Worm (Caenorhabditis elegans) whole organism, young adult: ENCODE results near the gene C56C10.6.
A peak's percentile ranks its signal among the peaks of the same experiment; 100 is the strongest.
"Not testable (repeated sequence)": the region's sequence is repeated elsewhere in the genome, so short reads cannot be mapped to it uniquely, and the experiment has no call there.

Source experiments
- B0019.2 ChIP-seq: fragments of 200-800 bp; sonication (Bioruptor generic); conservative IDR thresholded peaks from 2 replicates; pipeline ENCODE4 v1.3.6; 2022; ENCODE audit warnings: missing genetic modification reagents, missing genetic modification characterization, missing compliant biosample characterization
- B0261.1 ChIP-seq: sonication (generic microtip); optimal IDR thresholded peaks from 2 replicates; lab custom pipeline; 2016; ENCODE audit warnings: mild to moderate bottlenecking, missing genetic modification characterization, moderate library complexity, missing compliant biosample characterization
- F23B12.7 ChIP-seq: sonication (generic microtip); optimal IDR thresholded peaks from 2 replicates; lab custom pipeline; 2017; ENCODE audit warnings: missing genetic modification characterization, mild to moderate bottlenecking, missing compliant biosample characterization, antibody characterized with exemption, moderate library complexity; ENCODE audit not compliant: insufficient read depth
- K11D2.4 ChIP-seq: fragments of 200-800 bp; sonication (Bioruptor generic); IDR thresholded peaks from 2 replicates; pipeline ENCODE4 v1.3.6; 2022; ENCODE audit warnings: missing genetic modification reagents, missing genetic modification characterization, missing compliant biosample characterization
- K12H6.12 ChIP-seq: fragments of 200-800 bp; sonication (Bioruptor generic); optimal IDR thresholded peaks from 2 replicates; lab custom pipeline; 2018; ENCODE audit warnings: mild to moderate bottlenecking, missing genetic modification characterization, missing compliant biosample characterization
- Y56A3A.18 ChIP-seq: fragments of 200-800 bp; sonication (Bioruptor generic); IDR thresholded peaks from 2 replicates; pipeline ENCODE4 v1.3.6; 2022; ENCODE audit warnings: missing genetic modification reagents, missing genetic modification characterization, missing compliant biosample characterization
- Y67H2A.10 ChIP-seq: fragments of 200-800 bp; sonication (Bioruptor generic); conservative IDR thresholded peaks from 2 replicates; pipeline ENCODE4 v1.3.6; 2022; ENCODE audit warnings: missing genetic modification reagents, missing genetic modification characterization, missing compliant biosample characterization
- akir-1 ChIP-seq: fragments of 200-800 bp; sonication (Bioruptor generic); optimal IDR thresholded peaks from 2 replicates; lab custom pipeline; 2018; ENCODE audit warnings: mild to moderate bottlenecking, missing genetic modification characterization, moderate library complexity, missing compliant biosample characterization
- atf-7 ChIP-seq: sonication (generic microtip); optimal IDR thresholded peaks from 2 replicates; lab custom pipeline; 2017; ENCODE audit warnings: mild to moderate bottlenecking, missing genetic modification characterization, missing compliant biosample characterization
- ceh-40 ChIP-seq: fragments of 200-800 bp; sonication (Bioruptor generic); IDR thresholded peaks from 2 replicates; pipeline ENCODE4 v1.3.6; 2022; ENCODE audit warnings: missing genetic modification characterization, missing compliant biosample characterization
- ceh-91 ChIP-seq: fragments of 200-800 bp; sonication (Bioruptor generic); IDR thresholded peaks from 2 replicates; pipeline ENCODE4 v1.3.6; 2022; ENCODE audit warnings: missing genetic modification reagents, missing genetic modification characterization, missing compliant biosample characterization
- dpff-1 ChIP-seq: sonication (generic microtip); optimal IDR thresholded peaks from 2 replicates; lab custom pipeline; 2017; ENCODE audit warnings: mild to moderate bottlenecking, missing genetic modification characterization, missing compliant biosample characterization
- dpl-1 ChIP-seq: fragments of 150-350 bp; optimal IDR thresholded peaks from 2 replicates; lab custom pipeline; 2014; ENCODE audit warnings: missing biosample characterization, missing genetic modification reagents, missing genetic modification characterization
- ekl-4 ChIP-seq: fragments of 200-800 bp; sonication (Bioruptor generic); IDR thresholded peaks from 2 replicates; pipeline ENCODE4 v1.3.6; 2022; ENCODE audit warnings: missing genetic modification reagents, missing genetic modification characterization, missing compliant biosample characterization
- ets-4 ChIP-seq: fragments of 200-800 bp; sonication (Bioruptor generic); optimal IDR thresholded peaks from 2 replicates; lab custom pipeline; 2018; ENCODE audit warnings: mild to moderate bottlenecking, missing genetic modification characterization, missing compliant biosample characterization
- him-1 ChIP-seq: sonication (generic microtip); optimal IDR thresholded peaks from 2 replicates; lab custom pipeline; 2016; ENCODE audit warnings: missing genotype, missing genetic modification reagents, missing genetic modification characterization, missing compliant biosample characterization
- hmg-20 ChIP-seq: fragments of 200-800 bp; sonication (Bioruptor generic); IDR thresholded peaks from 2 replicates; pipeline ENCODE4 v1.3.6; 2022; ENCODE audit warnings: missing genetic modification reagents, missing genetic modification characterization, missing compliant biosample characterization
- hsf-1 ChIP-seq: fragments of 200-800 bp; sonication (Bioruptor generic); IDR thresholded peaks from 2 replicates; pipeline ENCODE4 v1.3.6; 2022; ENCODE audit warnings: missing genetic modification reagents, missing genetic modification characterization, missing compliant biosample characterization
- let-526 ChIP-seq: fragments of 200-800 bp; sonication (Bioruptor generic); IDR thresholded peaks from 2 replicates; pipeline ENCODE4 v1.3.6; 2022; ENCODE audit warnings: missing genetic modification reagents, missing genetic modification characterization, missing compliant biosample characterization
- lin-54 ChIP-seq: fragments of 200-800 bp; sonication (Bioruptor generic); optimal IDR thresholded peaks from 2 replicates; lab custom pipeline; 2018; ENCODE audit warnings: mild to moderate bottlenecking, missing genetic modification characterization, missing compliant biosample characterization
- lir-1 ChIP-seq: fragments of 200-800 bp; sonication (Bioruptor generic); conservative IDR thresholded peaks from 2 replicates; pipeline ENCODE4 v1.3.6; 2022; ENCODE audit warnings: missing genetic modification reagents, missing genetic modification characterization, missing compliant biosample characterization
- lsl-1 ChIP-seq: fragments of 200-800 bp; sonication (Bioruptor generic); optimal IDR thresholded peaks from 2 replicates; lab custom pipeline; 2018; ENCODE audit warnings: mild to moderate bottlenecking, missing genetic modification characterization, moderate library complexity, missing compliant biosample characterization
- madf-6 ChIP-seq: fragments of 200-800 bp; sonication (Bioruptor generic); IDR thresholded peaks from 2 replicates; pipeline ENCODE4 v1.3.6; 2022; ENCODE audit warnings: missing genetic modification reagents, missing genetic modification characterization, missing compliant biosample characterization
- madf-8 ChIP-seq: fragments of 200-800 bp; sonication (Bioruptor generic); conservative IDR thresholded peaks from 2 replicates; pipeline ENCODE4 v1.3.6; 2022; ENCODE audit warnings: missing genetic modification reagents, missing genetic modification characterization, missing compliant biosample characterization
- nfya-2 ChIP-seq: fragments of 200-800 bp; sonication (Bioruptor generic); IDR thresholded peaks from 2 replicates; pipeline ENCODE4 v1.3.6; 2022; ENCODE audit warnings: missing genetic modification reagents, missing genetic modification characterization, missing compliant biosample characterization
- nhr-179 ChIP-seq: sonication (generic microtip); optimal IDR thresholded peaks from 2 replicates; lab custom pipeline; 2016; ENCODE audit warnings: mild to moderate bottlenecking, missing genetic modification characterization, missing compliant biosample characterization
- nhr-80 ChIP-seq: sonication (generic microtip); optimal IDR thresholded peaks from 2 replicates; lab custom pipeline; 2016; ENCODE audit warnings: missing genetic modification characterization, missing compliant biosample characterization
- nhr-90 ChIP-seq: sonication (generic microtip); optimal IDR thresholded peaks from 2 replicates; lab custom pipeline; 2016; ENCODE audit warnings: missing genotype, mild to moderate bottlenecking, missing genetic modification characterization, missing compliant biosample characterization
- pbrm-1 ChIP-seq: fragments of 200-800 bp; sonication (Bioruptor generic); IDR thresholded peaks from 2 replicates; pipeline ENCODE4 v1.3.6; 2022; ENCODE audit warnings: missing genetic modification reagents, missing genetic modification characterization, missing compliant biosample characterization
- pha-4 ChIP-seq: fragments of 150-350 bp; sonication (generic microtip); optimal IDR thresholded peaks from 2 replicates; lab custom pipeline; 2014; ENCODE audit warnings: missing biosample characterization, missing genetic modification reagents, missing genetic modification characterization
- rcor-1 ChIP-seq: fragments of 200-800 bp; sonication (Bioruptor generic); IDR thresholded peaks from 2 replicates; pipeline ENCODE4 v1.3.6; 2022; ENCODE audit warnings: missing genetic modification reagents, missing genetic modification characterization, missing compliant biosample characterization
- repo-1 ChIP-seq: sonication (generic microtip); optimal IDR thresholded peaks from 2 replicates; lab custom pipeline; 2017; ENCODE audit warnings: mild to moderate bottlenecking, missing genetic modification characterization, missing compliant biosample characterization
- snpc-1.3 ChIP-seq: sonication (generic microtip); optimal IDR thresholded peaks from 2 replicates; lab custom pipeline; 2017; ENCODE audit warnings: missing genetic modification characterization, mild to moderate bottlenecking, missing compliant biosample characterization, antibody characterized with exemption, moderate library complexity, missing genotype, missing genetic modification reagents; ENCODE audit not compliant: insufficient read depth
- somi-1 ChIP-seq: fragments of 200-800 bp; sonication (Bioruptor generic); optimal IDR thresholded peaks from 2 replicates; lab custom pipeline; 2018; ENCODE audit warnings: mild to moderate bottlenecking, missing genetic modification characterization, missing compliant biosample characterization
- unc-130 ChIP-seq: sonication (generic microtip); optimal IDR thresholded peaks from 2 replicates; lab custom pipeline; 2016; ENCODE audit warnings: missing genetic modification reagents, missing genetic modification characterization, missing compliant biosample characterization
- unc-62 ChIP-seq: fragments of 150-350 bp; optimal IDR thresholded peaks from 2 replicates; lab custom pipeline; 2014; ENCODE audit warnings: missing biosample characterization, missing genetic modification reagents, missing genetic modification characterization
- ztf-22 ChIP-seq: fragments of 200-800 bp; sonication (Bioruptor generic); optimal IDR thresholded peaks from 2 replicates; lab custom pipeline; 2018; ENCODE audit warnings: mild to moderate bottlenecking, missing genetic modification characterization, moderate library complexity, missing compliant biosample characterization
- ztf-25 ChIP-seq: fragments of 200-800 bp; sonication (Bioruptor generic); IDR thresholded peaks from 2 replicates; pipeline ENCODE4 v1.3.6; 2022; ENCODE audit warnings: missing genetic modification reagents, missing genetic modification characterization, missing compliant biosample characterization

C56C10.6 gene

DNA sequence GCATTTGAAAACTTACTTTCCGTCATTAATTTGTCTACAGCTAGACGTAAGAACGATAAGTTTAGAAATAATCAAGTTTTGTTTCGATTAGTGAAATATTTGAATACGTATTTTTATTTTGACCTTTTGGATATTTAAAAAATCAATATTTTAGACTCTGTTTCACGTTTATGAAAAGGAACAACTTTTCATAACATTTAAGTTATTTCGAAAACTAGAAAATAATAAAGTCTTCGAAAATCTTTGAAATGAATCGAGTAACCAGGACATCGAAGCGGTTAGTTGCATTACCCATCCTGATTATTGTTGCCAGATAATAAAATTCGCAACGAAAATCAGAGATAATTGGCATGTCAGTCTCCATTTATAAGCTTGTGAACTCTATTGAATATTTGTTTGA, at the start of gene C56C10.6:
C56C10.6 (minus strand) TSS at position 101 of the 400 bp plus-strand sequence.
- TF ChIP-seq ztf-25 (no peak), ekl-4 (GFP tag; lab: Robert Waterston, UW) (no peak), madf-8 (no peak), akir-1 (GFP tag; lab: Kevin White, UChicago) (no peak), madf-6 (GFP tag; lab: Robert Waterston, UW) (no peak), unc-130 (GFP tag; lab: Kevin White, UChicago) (no peak), K12H6.12 (no peak), dpff-1 (tag; lab: Kevin White, UChicago) (no peak), lin-54 (no peak), dpl-1 (GFP tag; lab: Kevin White, UChicago) (no peak), lir-1 (GFP tag; lab: Robert Waterston, UW) (no peak), pha-4 (tag; lab: Kevin White, UChicago) (no peak), K11D2.4 (GFP tag; lab: Robert Waterston, UW) (no peak), Y67H2A.10 (GFP tag; lab: Robert Waterston, UW) (no peak)

DNA sequence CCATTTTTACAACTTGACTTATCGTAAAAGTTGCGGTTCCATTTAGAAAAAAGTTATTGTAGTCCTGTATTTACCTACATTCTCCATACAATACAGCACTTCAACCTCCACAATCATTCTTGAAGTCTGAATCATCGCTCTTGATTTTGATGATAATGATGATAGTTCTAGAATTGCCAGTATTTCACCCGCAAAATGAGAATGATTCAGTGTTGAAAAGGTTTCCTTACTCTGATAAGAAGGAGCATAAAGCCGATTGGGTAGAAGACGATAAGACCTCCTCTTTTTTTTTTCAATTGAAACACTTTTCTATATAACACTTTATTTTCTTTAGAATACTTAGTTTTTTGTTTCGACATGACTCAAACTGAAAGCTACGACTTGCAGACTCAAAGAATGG, 49.7 kb upstream of the C56C10.6 start, which contains the start of gene T19D12.4:
T19D12.4 (plus strand) TSS at position 295 of the 400 bp plus-strand sequence.
- TF ChIP-seq lsl-1 (no peak), nhr-80 (tag; lab: Kevin White, UChicago) (peak; percentile 11)

DNA sequence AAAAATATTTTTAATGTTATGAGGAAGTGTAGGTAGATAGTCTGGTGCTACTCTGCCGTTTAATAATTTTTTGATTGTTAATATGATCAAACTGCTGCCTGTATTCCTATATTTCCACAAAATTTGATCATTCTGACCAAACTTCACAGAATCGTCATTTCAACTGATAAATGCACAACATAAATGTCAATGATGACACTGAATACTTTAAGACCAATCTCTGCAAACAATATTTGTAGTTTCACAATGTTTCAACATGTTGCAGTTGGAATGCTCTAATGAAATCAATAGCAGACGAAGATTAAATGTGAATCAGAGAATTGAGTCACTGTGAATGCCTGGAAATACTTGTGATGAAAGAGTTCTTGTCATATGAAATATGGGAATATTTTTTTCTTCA, 48.6 kb upstream of the C56C10.6 start:
- TF ChIP-seq B0261.1 (tag; lab: Kevin White, UChicago) (no peak), unc-62 (GFP tag; lab: Kevin White, UChicago) (peak; percentile 88), nhr-80 (tag; lab: Kevin White, UChicago) (peak; percentile 1), ceh-91 (GFP tag; lab: Robert Waterston, UW) (no peak), atf-7 (tag; lab: Kevin White, UChicago) (no peak)

DNA sequence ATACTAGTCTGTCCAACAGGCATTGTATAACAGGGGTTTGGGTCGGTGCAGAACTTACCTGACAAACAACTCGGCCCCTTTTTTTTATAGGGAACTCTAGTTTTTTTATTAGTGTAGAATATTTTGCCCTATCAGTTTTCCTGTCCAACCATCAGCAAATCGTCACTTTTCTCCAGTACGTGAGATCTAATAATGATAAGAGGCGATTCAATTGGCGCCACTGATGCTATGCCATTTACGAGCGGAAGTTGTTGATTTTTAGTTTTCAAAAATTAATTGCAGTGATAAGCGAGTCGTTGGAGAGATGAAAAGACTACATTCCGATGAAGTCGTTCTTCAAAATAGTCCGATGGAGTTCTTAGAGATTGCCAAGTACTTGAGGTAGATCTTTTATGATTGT, 47.3 kb upstream of the C56C10.6 start:
- TF ChIP-seq nhr-179 (tag; lab: Kevin White, UChicago) (no peak), nhr-80 (tag; lab: Kevin White, UChicago) (peak; percentile 28)

DNA sequence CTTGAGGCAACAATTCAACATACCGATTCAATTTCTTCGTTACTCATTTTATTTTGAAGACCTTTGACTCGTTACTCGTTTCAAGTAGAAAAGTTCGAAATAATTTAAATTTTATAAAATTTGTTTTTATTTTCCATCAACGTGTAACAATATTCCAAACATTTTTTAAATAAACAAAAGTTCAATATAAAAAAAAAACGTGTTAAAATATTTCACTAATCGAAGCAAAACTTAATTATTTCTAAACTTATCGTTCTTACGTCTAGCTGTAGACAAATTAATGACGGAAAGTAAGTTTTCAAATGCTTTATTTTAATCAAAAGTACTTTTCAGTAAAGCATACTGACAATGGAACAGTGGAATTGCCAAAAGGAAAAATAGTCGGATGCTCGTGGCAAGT, 46.0 kb upstream of the C56C10.6 start, which contains the start of the genes F54H5.5 and F54H5.2:
F54H5.5 (minus strand) TSS at position 101 of the 400 bp plus-strand sequence.
F54H5.2 (plus strand) TSS at position 303 of the 400 bp plus-strand sequence.
- not testable (repeated sequence) for TF ChIP-seq snpc-1.3 (tag; lab: Kevin White, UChicago); hsf-1; ets-4 (GFP tag; lab: Kevin White, UChicago)
- TF ChIP-seq, all 124 proteins: peak for 0; not testable (repeated sequence) for 124

DNA sequence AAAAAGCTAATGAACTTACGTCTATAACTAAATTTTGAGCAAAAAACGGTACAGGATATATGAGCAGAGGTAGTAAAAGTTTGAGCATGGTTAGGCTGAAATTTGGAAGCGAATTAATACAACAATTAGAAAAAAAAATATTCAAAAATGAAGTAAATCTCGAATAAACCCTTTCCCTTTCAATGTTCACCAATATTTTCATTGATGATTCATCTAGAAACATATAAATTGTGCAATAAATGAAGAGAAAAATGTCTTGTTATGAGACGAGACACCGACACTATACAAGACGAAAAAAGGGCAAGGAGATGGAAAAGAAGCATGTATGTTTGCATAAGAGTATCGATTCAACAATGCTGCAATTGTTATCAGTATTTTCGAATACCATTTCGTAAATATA, 44.2 kb upstream of the C56C10.6 start, which contains the start of gene F54H5.14:
F54H5.14 (minus strand) TSS at position 101 of the 400 bp plus-strand sequence.
- TF ChIP-seq F23B12.7 (tag; lab: Kevin White, UChicago) (no peak), nhr-80 (tag; lab: Kevin White, UChicago) (peak; percentile 0)

DNA sequence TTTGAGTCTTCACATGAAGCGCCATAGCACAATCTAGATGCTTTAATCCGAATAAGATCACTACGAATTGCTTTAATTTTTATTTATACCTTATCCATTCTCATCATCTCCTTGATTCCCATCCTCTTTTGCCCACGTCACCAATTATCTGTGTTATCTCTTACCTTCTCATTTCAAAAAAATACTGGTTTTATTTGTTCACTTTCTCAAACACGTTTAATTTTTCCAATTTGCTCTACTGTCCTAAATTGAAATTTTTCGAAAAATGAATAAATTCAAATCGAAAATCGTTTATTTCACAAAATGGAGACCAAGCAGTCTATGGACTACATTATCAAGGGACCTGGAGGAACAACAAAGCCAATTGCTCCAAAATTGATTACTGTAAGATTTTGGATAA, 40.8 kb upstream of the C56C10.6 start, which contains the start of gene F54H5.3:
F54H5.3 (plus strand) TSS at position 301 of the 400 bp plus-strand sequence.
- TF ChIP-seq K12H6.12 (no peak), nfya-2 (no peak), hmg-20 (GFP tag; lab: Robert Waterston, UW) (no peak), somi-1 (no peak), nhr-90 (tag; lab: Kevin White, UChicago) (no peak), ztf-22 (GFP tag; lab: Kevin White, UChicago) (no peak), Y56A3A.18 (GFP tag; lab: Robert Waterston, UW) (no peak), him-1 (no peak), B0019.2 (GFP tag; lab: Robert Waterston, UW) (no peak), repo-1 (tag; lab: Kevin White, UChicago) (no peak), unc-62 (GFP tag; lab: Kevin White, UChicago) (no peak), rcor-1 (GFP tag; lab: Robert Waterston, UW) (no peak), F23B12.7 (tag; lab: Kevin White, UChicago) (no peak), nhr-179 (tag; lab: Kevin White, UChicago) (no peak), pbrm-1 (GFP tag; lab: Robert Waterston, UW) (no peak), ceh-40 (no peak), let-526 (GFP tag; lab: Robert Waterston, UW) (no peak)
